Worm (Caenorhabditis elegans) whole organism, late embryonic: ENCODE measurements around the gene srw-71.

Experiments used
- C38D4.7 ChIP-seq: fragments of 200-800 bp; sonication (Bioruptor generic); optimal IDR thresholded peaks from 2 replicates; lab custom pipeline; 2018; ENCODE audit warnings: mild to moderate bottlenecking, missing genetic modification characterization, moderate library complexity, missing compliant biosample characterization
- F13H6.1 ChIP-seq: sonication (generic microtip); optimal IDR thresholded peaks from 2 replicates; lab custom pipeline; 2016; ENCODE audit warnings: missing genetic modification characterization, missing compliant biosample characterization
- K02D7.2 ChIP-seq: sonication (generic microtip); optimal IDR thresholded peaks from 2 replicates; lab custom pipeline; 2017; ENCODE audit warnings: mild to moderate bottlenecking, missing genetic modification characterization, missing compliant biosample characterization
- Y22D7AL.16 ChIP-seq: sonication (generic microtip); optimal IDR thresholded peaks from 2 replicates; lab custom pipeline; 2016; ENCODE audit warnings: missing genetic modification characterization, missing compliant biosample characterization
- ama-1 ChIP-seq: fragments of 150-350 bp; optimal IDR thresholded peaks from 2 replicates; lab custom pipeline; 2014
- ceh-18 ChIP-seq: sonication (generic microtip); optimal IDR thresholded peaks from 2 replicates; lab custom pipeline; 2016; ENCODE audit warnings: missing genetic modification characterization, missing compliant biosample characterization
- ceh-19 ChIP-seq: fragments of 200-800 bp; sonication (Bioruptor generic); optimal IDR thresholded peaks from 2 replicates; lab custom pipeline; 2018; ENCODE audit warnings: mild to moderate bottlenecking, missing genetic modification characterization, missing compliant biosample characterization
- ceh-2 ChIP-seq: sonication (generic microtip); optimal IDR thresholded peaks from 2 replicates; lab custom pipeline; 2016; ENCODE audit warnings: missing genotype, missing genetic modification characterization, missing compliant biosample characterization
- ceh-24 ChIP-seq: sonication (generic microtip); optimal IDR thresholded peaks from 2 replicates; lab custom pipeline; 2016; ENCODE audit warnings: mild to moderate bottlenecking, missing genetic modification characterization, missing compliant biosample characterization
- ceh-31 ChIP-seq: sonication (generic microtip); optimal IDR thresholded peaks from 2 replicates; lab custom pipeline; 2016; ENCODE audit warnings: missing genetic modification characterization, missing compliant biosample characterization
- ceh-45 ChIP-seq: fragments of 200-800 bp; sonication (Bioruptor generic); IDR thresholded peaks from 2 replicates; pipeline ENCODE4 v1.3.6; 2022; ENCODE audit warnings: missing genetic modification reagents, missing genetic modification characterization, missing compliant biosample characterization
- ceh-6 ChIP-seq: fragments of 200-800 bp; sonication (Bioruptor generic); optimal IDR thresholded peaks from 2 replicates; lab custom pipeline; 2018; ENCODE audit warnings: mild to moderate bottlenecking, missing genetic modification characterization, missing compliant biosample characterization
- che-1 ChIP-seq: sonication (generic microtip); optimal IDR thresholded peaks from 2 replicates; lab custom pipeline; 2016; ENCODE audit warnings: mild to moderate bottlenecking, missing genetic modification characterization, missing compliant biosample characterization
- dmd-4 ChIP-seq: sonication (generic microtip); optimal IDR thresholded peaks from 2 replicates; lab custom pipeline; 2016; ENCODE audit warnings: borderline replicate concordance, missing genetic modification characterization, missing compliant biosample characterization
- elt-2 ChIP-seq: sonication (generic microtip); optimal IDR thresholded peaks from 2 replicates; lab custom pipeline; 2016; ENCODE audit warnings: missing genetic modification reagents, missing genetic modification characterization, missing compliant biosample characterization
- eyg-1 ChIP-seq: sonication (generic microtip); optimal IDR thresholded peaks from 2 replicates; lab custom pipeline; 2016; ENCODE audit warnings: missing genotype, missing genetic modification characterization, missing compliant biosample characterization
- fkh-10 ChIP-seq: fragments of 150-350 bp; optimal IDR thresholded peaks from 2 replicates; lab custom pipeline; 2014; ENCODE audit warnings: missing biosample characterization, missing genetic modification reagents, missing genetic modification characterization
- hlh-30 ChIP-seq: sonication (generic microtip); optimal IDR thresholded peaks from 2 replicates; lab custom pipeline; 2017; ENCODE audit warnings: antibody characterized with exemption, missing genetic modification characterization, missing compliant biosample characterization; ENCODE audit not compliant: insufficient read depth
- lim-6 ChIP-seq: sonication (generic microtip); optimal IDR thresholded peaks from 2 replicates; lab custom pipeline; 2016; ENCODE audit warnings: missing genetic modification characterization, missing compliant biosample characterization
- madf-2 ChIP-seq: sonication (generic microtip); optimal IDR thresholded peaks from 2 replicates; lab custom pipeline; 2017; ENCODE audit warnings: missing genetic modification characterization, missing compliant biosample characterization
- nhr-11 ChIP-seq: fragments of 150-350 bp; optimal IDR thresholded peaks from 2 replicates; lab custom pipeline; 2014; ENCODE audit warnings: missing biosample characterization, missing genetic modification characterization
- nhr-232 ChIP-seq: sonication (generic microtip); optimal IDR thresholded peaks from 2 replicates; lab custom pipeline; 2016; ENCODE audit warnings: missing genetic modification characterization, missing compliant biosample characterization
- odd-2 ChIP-seq: sonication (generic microtip); optimal IDR thresholded peaks from 2 replicates; lab custom pipeline; 2017; ENCODE audit warnings: antibody characterized with exemption, mild to moderate bottlenecking, missing genetic modification characterization, missing compliant biosample characterization
- pag-3 ChIP-seq: sonication (generic microtip); optimal IDR thresholded peaks from 2 replicates; lab custom pipeline; 2016; ENCODE audit warnings: missing compliant biosample characterization, missing genetic modification characterization, borderline replicate concordance
- pat-9 ChIP-seq: fragments of 200-800 bp; sonication (Bioruptor generic); optimal IDR thresholded peaks from 2 replicates; lab custom pipeline; 2018; ENCODE audit warnings: mild to moderate bottlenecking, missing genetic modification characterization, moderate library complexity, missing compliant biosample characterization
- pax-1 ChIP-seq: fragments of 150-350 bp; optimal IDR thresholded peaks from 2 replicates; lab custom pipeline; 2014; ENCODE audit warnings: missing biosample characterization, missing genetic modification characterization
- pha-2 ChIP-seq: sonication (generic microtip); optimal IDR thresholded peaks from 2 replicates; lab custom pipeline; 2017; ENCODE audit warnings: mild to moderate bottlenecking, missing genetic modification characterization, missing compliant biosample characterization
- pros-1 ChIP-seq: fragments of 150-350 bp; optimal IDR thresholded peaks from 2 replicates; lab custom pipeline; 2014; ENCODE audit warnings: missing biosample characterization, missing genetic modification reagents, missing genetic modification characterization
- rnt-1 ChIP-seq: sonication (generic microtip); optimal IDR thresholded peaks from 2 replicates; lab custom pipeline; 2016; ENCODE audit warnings: missing genetic modification characterization, missing compliant biosample characterization
- sox-4 ChIP-seq: sonication (generic microtip); optimal IDR thresholded peaks from 2 replicates; lab custom pipeline; 2017; ENCODE audit warnings: mild to moderate bottlenecking, missing genetic modification characterization, inconsistent platforms, missing compliant biosample characterization
- ttx-3 ChIP-seq: sonication (generic microtip); optimal IDR thresholded peaks from 2 replicates; lab custom pipeline; 2016; ENCODE audit warnings: missing genetic modification reagents, missing genetic modification characterization, missing compliant biosample characterization
- unc-86 ChIP-seq: sonication (generic microtip); optimal IDR thresholded peaks from 2 replicates; lab custom pipeline; 2016; ENCODE audit warnings: missing genetic modification characterization, missing compliant biosample characterization
- zip-5 ChIP-seq: sonication (generic microtip); optimal IDR thresholded peaks from 2 replicates; lab custom pipeline; 2016; ENCODE audit warnings: missing genetic modification characterization, missing compliant biosample characterization

Gene srw-71

ce11 chrV:7395359-7395758 lies 35.6 kb downstream of the srw-71 start, which contains the start of gene srx-9:
TSS of gene srx-9 (minus strand) at chrV:7395459.
- no peak for TF ChIP-seq eyg-1
- TF ChIP-seq ceh-31 (tag; lab: Kevin White, UChicago): no peak

DNA sequence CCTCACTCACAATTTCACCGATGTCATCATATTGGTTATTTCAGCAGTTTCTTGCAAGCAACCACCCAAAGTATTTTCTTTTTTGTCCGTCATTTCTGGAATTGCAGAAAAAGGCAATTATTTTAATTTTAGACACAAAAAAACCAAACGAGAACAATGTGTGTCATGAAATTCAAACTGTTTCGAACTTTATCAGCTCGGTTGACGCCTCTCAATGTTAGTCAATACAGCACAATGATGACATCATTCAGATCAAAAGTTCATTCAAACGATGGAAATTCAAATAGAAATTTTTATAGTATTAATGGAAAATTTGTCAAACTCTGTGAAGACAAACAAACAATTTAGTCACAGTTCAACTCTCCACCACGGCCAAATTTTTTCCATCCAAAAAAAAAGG lies 39.0 kb downstream of the srw-71 start, which contains the start of gene fbxa-105:
TSS of gene fbxa-105 (minus strand) at position 97 of the 400 bp plus-strand sequence.
- no peak for TF ChIP-seq K02D7.2 (tag; lab: Kevin White, UChicago)
- TF ChIP-seq ama-1 (lab: Kevin White, UChicago): no peak
- TF ChIP-seq hlh-30 (tag; lab: Kevin White, UChicago): no peak
- TF ChIP-seq ceh-19 (GFP tag; lab: Kevin White, UChicago): no peak
- TF ChIP-seq eyg-1: no peak
- no peak for TF ChIP-seq F13H6.1 (tag; lab: Kevin White, UChicago)
- no peak for TF ChIP-seq madf-2 (tag; lab: Kevin White, UChicago)
- no peak for TF ChIP-seq rnt-1 (tag; lab: Kevin White, UChicago)
- no peak for TF ChIP-seq sox-4 (tag; lab: Kevin White, UChicago)
- no peak for TF ChIP-seq ceh-18 (tag; lab: Kevin White, UChicago)

DNA sequence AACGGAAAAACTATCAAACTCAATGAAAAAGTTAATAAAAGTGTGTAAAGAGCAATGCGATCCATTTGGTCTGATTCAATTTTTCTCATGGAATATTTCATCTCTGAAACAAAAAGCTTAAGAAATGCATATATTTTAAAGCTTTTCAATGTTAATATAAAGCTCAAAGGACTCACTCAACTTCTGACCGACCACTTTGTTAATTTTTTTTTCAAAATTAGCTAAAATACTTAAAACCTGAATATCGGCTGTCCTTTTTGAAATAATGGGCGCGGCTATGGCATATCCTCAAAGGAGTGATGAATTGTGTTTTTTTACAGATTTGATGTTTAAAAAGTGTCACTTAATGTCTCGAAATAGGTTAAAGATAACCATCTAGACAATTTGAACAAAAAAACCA lies 41.1 kb downstream of the srw-71 start, which contains the start of gene C02H6.1:
TSS of gene C02H6.1 (minus strand) at position 101 of the 400 bp plus-strand sequence.
- TF ChIP-seq ceh-24 (tag; lab: Kevin White, UChicago) (no peak), pag-3 (no peak), hlh-30 (tag; lab: Kevin White, UChicago) (no peak), ttx-3 (no peak), elt-2 (tag; lab: Kevin White, UChicago) (no peak), nhr-232 (no peak)

DNA sequence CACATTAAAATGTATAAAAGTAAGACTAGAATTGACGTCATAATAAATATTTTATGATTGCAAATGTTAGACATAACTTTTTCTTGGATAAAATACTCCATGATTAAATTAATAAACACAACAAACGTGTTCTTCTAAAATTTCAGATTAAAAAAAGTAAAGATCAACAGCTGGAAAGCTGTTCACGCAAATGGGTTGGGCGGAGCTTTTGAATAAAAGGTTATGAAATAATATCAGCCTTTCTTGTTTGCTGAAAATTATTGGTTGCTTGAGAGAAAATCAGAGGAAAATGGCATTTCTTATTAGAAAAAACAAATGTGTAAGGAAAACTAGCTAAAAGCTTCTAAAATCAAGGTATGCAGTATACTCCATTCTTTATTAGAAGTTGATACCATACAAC lies 43.2 kb downstream of the srw-71 start, which contains the start of gene C02H6.3:
TSS of gene C02H6.3 (minus strand) at position 101 of the 400 bp plus-strand sequence.
- TF ChIP-seq lim-6 (tag; lab: Kevin White, UChicago) (no peak), pros-1 (no peak), ceh-19 (GFP tag; lab: Kevin White, UChicago) (no peak), madf-2 (tag; lab: Kevin White, UChicago) (no peak), unc-86 (tag; lab: Kevin White, UChicago) (no peak), eyg-1 (no peak), ceh-6 (no peak), ceh-45 (GFP tag; lab: Robert Waterston, UW) (no peak), rnt-1 (tag; lab: Kevin White, UChicago) (no peak), pat-9 (tag; lab: Kevin White, UChicago) (no peak), nhr-11 (tag; lab: Kevin White, UChicago) (no peak)

DNA sequence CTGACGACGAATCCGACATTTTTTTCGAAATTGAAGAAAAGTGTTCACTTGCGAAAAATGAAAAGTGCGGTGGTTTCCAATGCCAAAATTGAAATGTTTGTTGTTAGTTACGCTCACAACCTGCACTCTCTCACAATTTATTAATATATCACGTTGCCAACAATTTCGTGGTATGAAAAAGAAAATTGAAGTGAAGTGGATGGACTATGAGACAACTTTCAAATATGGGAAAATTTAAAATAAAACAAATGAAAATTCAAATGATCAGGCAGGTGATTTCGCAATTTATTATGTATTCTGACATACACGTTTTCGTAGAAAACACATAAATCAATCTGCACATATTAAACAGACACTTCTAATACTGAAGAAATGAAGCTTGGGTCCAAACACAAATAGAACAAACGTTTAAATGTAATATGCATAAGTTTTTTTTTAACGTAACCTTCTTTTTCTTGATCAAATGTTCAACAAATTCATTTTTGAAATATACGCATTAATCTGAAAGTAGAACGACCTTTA lies 44.8 kb downstream of the srw-71 start, which contains the start of gene srp-6:
TSS of gene srp-6 (minus strand) at position 51 of the 522 bp plus-strand sequence.
- TF ChIP-seq zip-5 (tag; lab: Kevin White, UChicago) (no peak), pha-2 (tag; lab: Kevin White, UChicago) (no peak), C38D4.7 (no peak), hlh-30 (tag; lab: Kevin White, UChicago) (no peak), pat-9 (tag; lab: Kevin White, UChicago) (no peak), pros-1 (no peak), che-1 (no peak), rnt-1 (tag; lab: Kevin White, UChicago) (no peak), ceh-2 (tag; lab: Kevin White, UChicago) (no peak), elt-2 (tag; lab: Kevin White, UChicago) (no peak), nhr-232 (no peak), sox-4 (tag; lab: Kevin White, UChicago) (no peak), madf-2 (tag; lab: Kevin White, UChicago) (no peak), odd-2 (tag; lab: Kevin White, UChicago) (no peak), fkh-10 (GFP tag; lab: Kevin White, UChicago) (no peak), dmd-4 (tag; lab: Kevin White, UChicago) (no peak), pax-1 (tag; lab: Kevin White, UChicago) (no peak), Y22D7AL.16 (tag; lab: Kevin White, UChicago) (no peak), pag-3 (no peak)
- TF ChIP-seq, all 69 proteins: peak for 0
